Fruit fly (Drosophila melanogaster) whole organism: Measurements from ENCODE around the gene CG33339.

Source experiments
- CG8478 ChIP-seq: fragments of >200 bp; optimal IDR thresholded peaks from 2 replicates; lab custom pipeline; 2018; ENCODE audit warnings: inconsistent platforms
- Dll ChIP-seq: fragments of >200 bp; optimal IDR thresholded peaks from 2 replicates; lab custom pipeline; 2017
- EcR ChIP-seq, 2 experiments: fragments of >200 bp; optimal IDR thresholded peaks; 2 replicates each; lab custom pipeline; 2017; ENCODE audit warnings: missing biosample characterization in 2 of 2, missing genetic modification characterization in 2 of 2, missing genetic modification reagents in 2 of 2
- pan ChIP-seq: fragments of >200 bp; optimal IDR thresholded peaks from 2 replicates; lab custom pipeline; 2017
- psq ChIP-seq: fragments of >200 bp; optimal IDR thresholded peaks from 2 replicates; lab custom pipeline; 2017
- usp ChIP-seq: fragments of >200 bp; optimal IDR thresholded peaks from 2 replicates; lab custom pipeline; 2017; ENCODE audit warnings: missing biosample characterization, missing genetic modification characterization, mixed read lengths

Gene CG33339

DNA sequence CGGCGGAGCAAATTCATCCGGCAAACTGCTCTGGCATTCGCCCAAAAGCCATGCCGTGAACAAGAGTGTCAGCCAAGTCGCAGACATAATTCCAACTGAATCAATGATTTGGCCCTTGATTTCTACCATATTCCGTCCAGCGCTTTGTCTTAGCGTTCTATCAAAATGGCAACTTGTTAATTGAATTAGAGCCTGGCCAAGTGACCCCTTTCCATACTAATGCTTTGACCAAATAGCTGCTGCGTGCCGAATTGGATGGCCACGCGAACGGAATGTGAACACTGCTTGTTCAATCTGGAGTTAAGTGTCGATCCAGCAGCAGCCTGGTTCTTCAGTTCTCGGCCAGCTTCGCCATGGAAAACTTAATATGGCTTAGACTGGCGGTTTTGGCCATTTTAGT is 28.6 kb downstream of the CG33339 start, which contains the start of the genes CG5768 and CG13615:
CG5768 (minus strand) TSS at position 101 of the 400 bp plus-strand sequence.
CG13615 (plus strand) TSS at position 280 of the 400 bp plus-strand sequence.
- no peak for TF ChIP-seq usp (GFP tag; lab: Kevin White, UChicago)
- TF ChIP-seq pan (lab: Kevin White, UChicago): no peak
- TF ChIP-seq CG8478 (lab: Kevin White, UChicago): no peak
- TF ChIP-seq Dll (lab: Kevin White, UChicago): no peak
- TF ChIP-seq psq: no peak
- no peak for TF ChIP-seq EcR (GFP tag; optimal IDR thresholded peaks at IDR 0.05; lab: Kevin White, UChicago)

DNA sequence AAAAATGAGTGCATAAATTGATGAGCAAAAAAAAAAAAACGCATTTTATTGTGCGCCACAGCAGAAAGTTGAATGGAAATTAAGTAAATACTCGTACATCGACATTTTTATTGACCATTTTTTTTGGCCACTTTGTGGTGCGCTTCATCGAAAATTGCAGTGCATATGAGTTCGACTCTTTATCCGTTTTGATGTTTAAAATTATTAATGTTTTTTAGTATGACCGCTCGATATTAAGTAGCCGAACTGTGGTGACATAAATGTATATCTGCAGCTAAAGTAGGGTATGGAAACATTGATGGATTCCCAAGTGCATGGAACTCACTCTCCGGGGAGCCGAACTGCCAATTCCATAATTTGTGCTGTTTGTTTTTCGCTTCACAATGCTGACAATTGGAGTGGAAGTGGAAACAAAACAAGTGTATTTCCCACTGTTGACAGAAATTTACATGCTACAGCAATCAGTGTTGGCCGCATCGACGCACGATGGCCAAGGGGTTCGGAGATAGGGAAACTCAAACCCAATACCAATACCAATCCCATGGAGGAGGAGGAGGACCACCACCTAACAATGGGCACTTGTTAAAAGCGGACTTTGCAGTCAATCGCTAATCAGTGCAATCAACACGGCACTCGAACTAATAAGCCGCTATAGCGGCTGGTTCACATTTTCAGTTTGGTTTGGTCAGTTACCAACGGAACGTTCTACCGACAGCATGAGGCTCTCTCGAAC is 30.7 kb downstream of the CG33339 start, which contains the start of gene CG13616:
CG13616 (plus strand) TSS at position 683 of the 733 bp plus-strand sequence.
- no peak for TF ChIP-seq CG8478 (lab: Kevin White, UChicago)
- no peak for TF ChIP-seq EcR (GFP tag; optimal IDR thresholded peaks at IDR 0.05; lab: Kevin White, UChicago)
- no peak for TF ChIP-seq pan (lab: Kevin White, UChicago)
